Fruit fly (Drosophila melanogaster) whole organism, prepupa: Measurements from ENCODE around the gene lectin-24A.

Experiments
- Blimp-1 ChIP-seq: fragments of 200-800 bp; sonication (Bioruptor generic); optimal IDR thresholded peaks from 3 replicates; lab custom pipeline; 2017; ENCODE audit warnings: missing biosample characterization, missing genetic modification characterization, mild to moderate bottlenecking, moderate library complexity, missing genetic modification reagents
- CG10669 ChIP-seq: fragments of 200-800 bp; sonication (Bioruptor generic); optimal IDR thresholded peaks from 3 replicates; lab custom pipeline; 2018; ENCODE audit warnings: missing biosample characterization, mild to moderate bottlenecking, missing genetic modification characterization, moderate library complexity
- CG11294 ChIP-seq: fragments of 200-800 bp; sonication (Bioruptor generic); IDR thresholded peaks from 2 replicates; pipeline ENCODE4 v1.3.6; 2022; ENCODE audit warnings: missing biosample characterization, missing genetic modification characterization
- CG11902 ChIP-seq: fragments of 200-800 bp; sonication (Bioruptor generic); optimal IDR thresholded peaks from 3 replicates; lab custom pipeline; 2016; ENCODE audit warnings: missing biosample characterization, missing genetic modification characterization
- CG15336 ChIP-seq: fragments of 200-800 bp; sonication (Bioruptor generic); IDR thresholded peaks from 2 replicates; pipeline ENCODE4 v1.3.6; 2022; ENCODE audit warnings: missing biosample characterization, missing genetic modification characterization
- CG1621 ChIP-seq: fragments of 200-800 bp; sonication (Bioruptor generic); optimal IDR thresholded peaks from 3 replicates; lab custom pipeline; 2018; ENCODE audit warnings: missing biosample characterization, mild to moderate bottlenecking, missing genetic modification characterization
- CG16779 ChIP-seq: fragments of 200-800 bp; sonication (Bioruptor generic); optimal IDR thresholded peaks from 3 replicates; lab custom pipeline; 2017; ENCODE audit warnings: missing biosample characterization, mild to moderate bottlenecking, missing genetic modification characterization
- CG3032 ChIP-seq: fragments of 200-800 bp; optimal IDR thresholded peaks from 2 replicates; lab custom pipeline; 2019; ENCODE audit warnings: missing biosample characterization, mild to moderate bottlenecking, missing genetic modification characterization, moderate library complexity
- CG32006 ChIP-seq: fragments of 200-800 bp; sonication (Bioruptor generic); optimal IDR thresholded peaks from 3 replicates; lab custom pipeline; 2017; ENCODE audit warnings: missing biosample characterization, mild to moderate bottlenecking, missing genetic modification characterization
- CG34406 ChIP-seq: fragments of 200-800 bp; sonication (Bioruptor generic); optimal IDR thresholded peaks from 3 replicates; lab custom pipeline; 2016; ENCODE audit warnings: missing biosample characterization, missing genetic modification characterization
- CG3919 ChIP-seq: fragments of 200-800 bp; sonication (Bioruptor generic); optimal IDR thresholded peaks from 3 replicates; lab custom pipeline; 2016; ENCODE audit warnings: missing biosample characterization, missing genetic modification characterization
- CG4318 ChIP-seq: fragments of 200-800 bp; sonication (Bioruptor generic); optimal IDR thresholded peaks from 3 replicates; lab custom pipeline; 2017; ENCODE audit warnings: missing biosample characterization, mild to moderate bottlenecking, missing genetic modification characterization
- CG6163 ChIP-seq: fragments of 200-800 bp; sonication (Bioruptor generic); IDR thresholded peaks from 3 replicates; pipeline ENCODE4 v1.3.6; 2022; ENCODE audit warnings: missing biosample characterization, missing genetic modification characterization
- CG6276 ChIP-seq: fragments of 200-800 bp; sonication (Bioruptor generic); optimal IDR thresholded peaks from 2 replicates; lab custom pipeline; 2017; ENCODE audit warnings: missing biosample characterization, mild to moderate bottlenecking, missing genetic modification characterization
- CG6792 ChIP-seq: fragments of 200-800 bp; sonication (Bioruptor generic); optimal IDR thresholded peaks from 3 replicates; lab custom pipeline; 2016; ENCODE audit warnings: missing biosample characterization, missing genetic modification characterization
- CG6808 ChIP-seq: fragments of 200-800 bp; sonication (Bioruptor generic); optimal IDR thresholded peaks from 3 replicates; lab custom pipeline; 2017; ENCODE audit warnings: missing biosample characterization, missing genetic modification characterization, mild to moderate bottlenecking, moderate library complexity, missing genetic modification reagents
- CG6854 ChIP-seq: fragments of 200-800 bp; sonication (Bioruptor generic); optimal IDR thresholded peaks from 2 replicates; lab custom pipeline; 2017; ENCODE audit warnings: missing biosample characterization, mild to moderate bottlenecking, missing genetic modification characterization
- CG7368 ChIP-seq: fragments of 200-800 bp; sonication (Bioruptor generic); optimal IDR thresholded peaks from 3 replicates; lab custom pipeline; 2016; ENCODE audit warnings: missing biosample characterization, missing genetic modification characterization
- CG8119 ChIP-seq: fragments of 200-800 bp; sonication (Bioruptor generic); IDR thresholded peaks from 3 replicates; pipeline ENCODE4 v1.3.6; 2022; ENCODE audit warnings: missing biosample characterization, missing genetic modification characterization
- CG9139 ChIP-seq: fragments of 200-800 bp; sonication (Bioruptor generic); optimal IDR thresholded peaks from 3 replicates; lab custom pipeline; 2017; ENCODE audit warnings: missing biosample characterization, mild to moderate bottlenecking, missing genetic modification characterization
- Eip93F ChIP-seq: fragments of 200-800 bp; sonication (Bioruptor generic); optimal IDR thresholded peaks from 2 replicates; lab custom pipeline; 2016; ENCODE audit warnings: missing biosample characterization, mild to moderate bottlenecking, missing genetic modification characterization
- Hr38 ChIP-seq: sonication (Bioruptor generic); optimal IDR thresholded peaks from 2 replicates; lab custom pipeline; 2016; ENCODE audit warnings: missing biosample characterization, missing genetic modification characterization
- Hr4 ChIP-seq: fragments of 200-800 bp; sonication (Bioruptor generic); optimal IDR thresholded peaks from 3 replicates; lab custom pipeline; 2016; ENCODE audit warnings: missing biosample characterization, missing genetic modification characterization
- Met ChIP-seq: fragments of 200-800 bp; sonication (Bioruptor generic); optimal IDR thresholded peaks from 3 replicates; lab custom pipeline; 2016; ENCODE audit warnings: missing biosample characterization, missing genetic modification characterization
- OdsH ChIP-seq: fragments of 200-800 bp; sonication (Bioruptor generic); optimal IDR thresholded peaks from 3 replicates; lab custom pipeline; 2016; ENCODE audit warnings: missing biosample characterization, missing genetic modification characterization
- Smox ChIP-seq: fragments of 200-800 bp; sonication (Bioruptor generic); optimal IDR thresholded peaks from 3 replicates; lab custom pipeline; 2016; ENCODE audit warnings: missing biosample characterization, missing genetic modification characterization
- Sox102F ChIP-seq: fragments of 200-800 bp; sonication (Bioruptor generic); optimal IDR thresholded peaks from 2 replicates; lab custom pipeline; 2016; ENCODE audit warnings: missing biosample characterization, mild to moderate bottlenecking, missing genetic modification characterization
- Sox14 ChIP-seq: fragments of 200-800 bp; sonication (Bioruptor generic); optimal IDR thresholded peaks from 3 replicates; lab custom pipeline; 2016; ENCODE audit warnings: missing biosample characterization, missing genetic modification characterization
- Sox15 ChIP-seq: fragments of 200-800 bp; sonication (Bioruptor generic); optimal IDR thresholded peaks from 3 replicates; lab custom pipeline; 2016; ENCODE audit warnings: missing biosample characterization, missing genetic modification characterization
- achi ChIP-seq: fragments of 200-800 bp; sonication (Bioruptor generic); optimal IDR thresholded peaks from 3 replicates; lab custom pipeline; 2016; ENCODE audit warnings: missing biosample characterization, missing genetic modification characterization
- cyc ChIP-seq: fragments of 200-800 bp; sonication (Bioruptor generic); optimal IDR thresholded peaks from 3 replicates; lab custom pipeline; 2016; ENCODE audit warnings: missing biosample characterization, missing genetic modification characterization
- dac ChIP-seq: fragments of 200-800 bp; sonication (Bioruptor generic); optimal IDR thresholded peaks from 2 replicates; lab custom pipeline; 2017; ENCODE audit warnings: missing biosample characterization, mild to moderate bottlenecking, missing genetic modification characterization
- dsx ChIP-seq: fragments of 200-800 bp; optimal IDR thresholded peaks from 3 replicates; lab custom pipeline; 2019; ENCODE audit warnings: missing biosample characterization, mild to moderate bottlenecking, missing genetic modification characterization, moderate library complexity; ENCODE audit not compliant: poor library complexity, severe bottlenecking
- eg ChIP-seq: fragments of 200-800 bp; sonication (Bioruptor generic); IDR thresholded peaks from 3 replicates; pipeline ENCODE4 v1.3.6; 2022; ENCODE audit warnings: missing biosample characterization, missing genetic modification characterization
- fd59A ChIP-seq: fragments of 200-800 bp; sonication (Bioruptor generic); optimal IDR thresholded peaks from 2 replicates; lab custom pipeline; 2017; ENCODE audit warnings: missing biosample characterization, mild to moderate bottlenecking, missing genetic modification characterization, missing genetic modification reagents
- fd85E ChIP-seq: fragments of 200-800 bp; sonication (Bioruptor generic); optimal IDR thresholded peaks from 3 replicates; lab custom pipeline; 2016; ENCODE audit warnings: missing biosample characterization, missing genetic modification characterization
- lz ChIP-seq: fragments of 200-800 bp; sonication (Bioruptor generic); optimal IDR thresholded peaks from 3 replicates; lab custom pipeline; 2016; ENCODE audit warnings: missing biosample characterization, missing genetic modification characterization
- net ChIP-seq: fragments of 200-800 bp; sonication (Bioruptor generic); optimal IDR thresholded peaks from 3 replicates; lab custom pipeline; 2016; ENCODE audit warnings: missing biosample characterization, missing genetic modification characterization
- pdm3 ChIP-seq: fragments of 200-800 bp; sonication (Bioruptor generic); optimal IDR thresholded peaks from 3 replicates; lab custom pipeline; 2016; ENCODE audit warnings: missing biosample characterization, missing genetic modification characterization
- salr ChIP-seq, 2 experiments: fragments of 200-800 bp; sonication (Bioruptor generic); optimal IDR thresholded peaks; 3 replicates each; lab custom pipeline; 2016 to 2018; ENCODE audit warnings: missing biosample characterization in 2 of 2, missing genetic modification characterization in 2 of 2, mild to moderate bottlenecking in 1 of 2
- spab ChIP-seq: fragments of 200-800 bp; sonication (Bioruptor generic); optimal IDR thresholded peaks from 2 replicates; lab custom pipeline; 2017; ENCODE audit warnings: missing biosample characterization, mild to moderate bottlenecking, missing genetic modification characterization, missing genetic modification reagents
- topi ChIP-seq: fragments of 200-800 bp; sonication (Bioruptor generic); optimal IDR thresholded peaks from 3 replicates; lab custom pipeline; 2016; ENCODE audit warnings: missing biosample characterization, missing genetic modification characterization

lectin-24A gene

dm6 chr2L:3730182-3730975 lies 12.8 kb upstream of the lectin-24A start, which contains the start of gene CG10019:
TSS of gene CG10019 (plus strand) at chr2L:3730466.
- TF ChIP-seq CG15336 (GFP tag; lab: Robert Waterston, UW) (peak; percentile 31; the same call in 1 of the 2 replicates), CG16779 (peak; percentile 25), CG3919 (GFP tag; lab: Kevin White, UChicago) (no peak), CG6276 (GFP tag; lab: Kevin White, UChicago) (peak; percentile 44), CG8119 (GFP tag; lab: Robert Waterston, UW) (0 out of 3 replicates have a peak, but pooled peaks have one; percentile 27), eg (GFP tag; lab: Robert Waterston, UW) (peak; percentile 56; the same call in 1 of the 3 replicates)
- TF ChIP-seq, all 60 proteins: peak for 5

dm6 chr2L:3729635-3730034 lies 12.1 kb upstream of the lectin-24A start:
- TF ChIP-seq CG11294 (no peak), CG34406 (GFP tag; lab: Kevin White, UChicago) (no peak), Sox15 (GFP tag; lab: Kevin White, UChicago) (no peak), CG6808 (GFP tag; lab: Kevin White, UChicago) (no peak), CG32006 (no peak), CG9139 (no peak), CG6854 (GFP tag; lab: Kevin White, UChicago) (no peak), CG1621 (tag; lab: Kevin White, UChicago) (no peak), CG3919 (GFP tag; lab: Kevin White, UChicago) (no peak), eg (GFP tag; lab: Robert Waterston, UW) (no peak), Eip93F (GFP tag; lab: Kevin White, UChicago) (no peak), fd59A (GFP tag; lab: Kevin White, UChicago) (no peak), CG10669 (GFP tag; lab: Kevin White, UChicago) (no peak), CG6276 (GFP tag; lab: Kevin White, UChicago) (no peak), dsx (GFP tag; lab: Kevin White, UChicago) (no peak)
- TF ChIP-seq, all 60 proteins: peak for 0

- TF ChIP-seq topi (GFP tag; lab: Kevin White, UChicago): no peak
- peak; percentile 14 for TF ChIP-seq cyc (GFP tag; lab: Kevin White, UChicago)
- no peak for TF ChIP-seq CG32006
- TF ChIP-seq fd85E: no peak
- TF ChIP-seq dac (GFP tag; lab: Kevin White, UChicago): no peak
- TF ChIP-seq lz (GFP tag; lab: Kevin White, UChicago): peak; percentile 1
- TF ChIP-seq Met (GFP tag; lab: Kevin White, UChicago): peak; percentile 22
- TF ChIP-seq CG10669 (GFP tag; lab: Kevin White, UChicago): peak; percentile 25
- TF ChIP-seq CG6792 (GFP tag; lab: Kevin White, UChicago): peak; percentile 22
- TF ChIP-seq Sox14 (GFP tag; lab: Kevin White, UChicago): peak; percentile 26
- no peak for TF ChIP-seq CG8119 (GFP tag; lab: Robert Waterston, UW)
- peak; percentile 50 for TF ChIP-seq pdm3
- no peak for TF ChIP-seq CG15336 (GFP tag; lab: Robert Waterston, UW)
- TF ChIP-seq Smox (GFP tag; lab: Kevin White, UChicago): peak; percentile 26
- no peak for TF ChIP-seq CG3032 (tag; lab: Kevin White, UChicago)
- TF ChIP-seq CG9139: peak; percentile 40
- no peak for TF ChIP-seq Hr38 (GFP tag; lab: Kevin White, UChicago)
- TF ChIP-seq CG11902 (GFP tag; lab: Kevin White, UChicago): no peak
- TF ChIP-seq spab (GFP tag; lab: Kevin White, UChicago): peak; percentile 33
- peak; percentile 27 for TF ChIP-seq CG7368
- peak; percentile 33 for TF ChIP-seq achi (GFP tag; lab: Kevin White, UChicago)
- TF ChIP-seq CG6276 (GFP tag; lab: Kevin White, UChicago): no peak
- no peak for TF ChIP-seq Blimp-1
- peak; percentile 45 for TF ChIP-seq fd59A (GFP tag; lab: Kevin White, UChicago)
- TF ChIP-seq CG6854 (GFP tag; lab: Kevin White, UChicago): no peak
- TF ChIP-seq CG34406 (GFP tag; lab: Kevin White, UChicago): peak; percentile 42
- TF ChIP-seq dsx (GFP tag; lab: Kevin White, UChicago): no peak
- peak; percentile 40 for TF ChIP-seq OdsH (GFP tag; lab: Kevin White, UChicago)
- no peak for TF ChIP-seq CG6163 (GFP tag; lab: Robert Waterston, UW)
- TF ChIP-seq Sox102F: no peak
- no peak for TF ChIP-seq CG4318 (GFP tag; lab: Kevin White, UChicago)
- peak; percentile 28 for TF ChIP-seq Hr4 (GFP tag; lab: Kevin White, UChicago)
- TF ChIP-seq CG6808 (GFP tag; lab: Kevin White, UChicago): peak; percentile 59
- TF ChIP-seq net (GFP tag; lab: Kevin White, UChicago): no peak
- no peak for TF ChIP-seq CG1621 (tag; lab: Kevin White, UChicago)
- no peak for TF ChIP-seq CG3919 (GFP tag; lab: Kevin White, UChicago)
- TF ChIP-seq salr (GFP tag; optimal IDR thresholded peaks at IDR 0.05; lab: Kevin White, UChicago): peak in 1 of 2 experiments; percentile 40
These were observed 1.9 kb upstream of the lectin-24A start for dm6 chr2L:3719414-3719959.
